Worm (Caenorhabditis elegans) whole organism, L4 larva: ENCODE measurements around the gene H04D03.2.

Source experiments
- F44E2.7 ChIP-seq: fragments of 200-800 bp; sonication (Bioruptor generic); IDR thresholded peaks from 2 replicates; pipeline ENCODE4 v2.1.2; 2022; ENCODE audit warnings: missing genetic modification characterization, missing compliant biosample characterization
- ama-1 ChIP-seq: fragments of 150-350 bp; optimal IDR thresholded peaks from 2 replicates; lab custom pipeline; 2014; ENCODE audit warnings: inconsistent platforms, mixed read lengths
- dmd-6 ChIP-seq: fragments of 200-800 bp; sonication (Bioruptor generic); IDR thresholded peaks from 2 replicates; pipeline ENCODE4 v1.3.6; 2022; ENCODE audit warnings: missing genetic modification reagents, missing genetic modification characterization, missing compliant biosample characterization
- gei-8 ChIP-seq: fragments of 200-800 bp; sonication (Bioruptor generic); optimal IDR thresholded peaks from 2 replicates; lab custom pipeline; 2018; ENCODE audit warnings: mild to moderate bottlenecking, missing genetic modification characterization, missing compliant biosample characterization
- hlh-11 ChIP-seq: fragments of 200-800 bp; sonication (Bioruptor generic); optimal IDR thresholded peaks from 2 replicates; lab custom pipeline; 2018; ENCODE audit warnings: mild to moderate bottlenecking, missing genetic modification characterization, missing compliant biosample characterization
- pqm-1 ChIP-seq: sonication (generic microtip); optimal IDR thresholded peaks from 2 replicates; lab custom pipeline; 2017; ENCODE audit warnings: missing biosample characterization, missing genetic modification characterization
- snpc-4 ChIP-seq: fragments of 150-350 bp; optimal IDR thresholded peaks from 2 replicates; lab custom pipeline; 2014; ENCODE audit warnings: missing biosample characterization, missing genetic modification characterization
- unc-62 ChIP-seq, 3 experiments: fragments of 150-350 bp in 1 of 3; sonication (generic microtip); optimal IDR thresholded peaks in 2 of 3; peaks in 1 of 3; 1 replicate in 1 of 3; 2 replicates in 2 of 3; lab custom pipeline; 2014 to 2017; ENCODE audit warnings: missing biosample characterization in 3 of 3, missing genetic modification characterization in 3 of 3, missing genetic modification reagents in 3 of 3, missing genotype in 1 of 3

DNA sequence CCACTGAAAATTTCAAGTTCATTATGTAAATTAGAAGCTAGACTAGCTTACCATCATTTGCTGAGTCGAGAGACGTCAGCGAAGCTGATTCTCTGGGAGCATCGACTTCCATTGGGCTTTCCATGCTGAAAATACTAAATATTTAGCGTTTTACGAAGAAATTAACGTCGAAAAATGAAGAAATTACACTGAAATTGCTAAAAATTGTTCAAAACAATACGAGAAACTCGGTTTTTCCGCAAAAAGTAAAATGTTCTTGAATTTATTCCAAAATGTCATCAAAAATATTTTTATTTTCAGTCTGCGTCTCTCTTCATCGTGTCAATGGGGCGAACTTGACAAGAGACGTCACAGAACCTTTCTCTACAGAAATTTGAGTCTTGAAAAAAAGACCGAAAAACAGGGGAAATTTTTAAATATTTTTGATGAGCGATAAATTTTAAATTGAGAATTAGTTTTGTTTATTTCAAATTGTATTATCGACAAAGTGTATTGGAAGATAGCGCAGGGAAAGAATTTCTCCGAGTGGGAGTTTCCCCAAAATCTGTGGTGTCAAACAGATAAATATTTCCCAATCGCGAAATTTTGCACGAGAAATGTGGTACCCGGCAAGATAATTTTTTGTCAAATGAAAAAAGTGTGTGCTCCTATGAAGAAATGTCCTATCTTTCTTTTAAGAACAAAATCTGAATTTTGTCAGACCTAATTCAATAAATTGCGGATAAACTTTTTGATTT lies 18.4 kb upstream of the H04D03.2 start, which contains the start of gene ecps-1:
- TF ChIP-seq unc-62 (GFP tag; optimal IDR thresholded peaks at IDR 0.05 in 1 of 2; lab: Kevin White, UChicago) (no peak), unc-62 (tag; optimal IDR thresholded peaks at IDR 0.05; lab: Kevin White, UChicago) (no peak), hlh-11 (tag; lab: Kevin White, UChicago) (peak; percentile 70), snpc-4 (tag; lab: Kevin White, UChicago) (no peak), ama-1 (lab: Kevin White, UChicago) (no peak), gei-8 (GFP tag; lab: Kevin White, UChicago) (no peak), F44E2.7 (GFP tag; lab: Robert Waterston, UW) (no peak), dmd-6 (GFP tag; lab: Robert Waterston, UW) (peak; percentile 79), pqm-1 (tag; lab: Kevin White, UChicago) (no peak)
